Worm (Caenorhabditis elegans) whole organism, L1 larva: ENCODE data around the gene folt-2.
A peak's percentile ranks its signal among the peaks of the same experiment; 100 is the strongest.

Experiments used
- C04F5.9 ChIP-seq: sonication (generic microtip); optimal IDR thresholded peaks from 2 replicates; lab custom pipeline; 2016; ENCODE audit warnings: missing genetic modification characterization, missing compliant biosample characterization
- Y116A8C.19 ChIP-seq: sonication (generic microtip); optimal IDR thresholded peaks from 2 replicates; lab custom pipeline; 2016; ENCODE audit warnings: missing compliant biosample characterization, missing genetic modification characterization, borderline replicate concordance
- alr-1 ChIP-seq: fragments of 200-800 bp; sonication (Bioruptor generic); optimal IDR thresholded peaks from 2 replicates; lab custom pipeline; 2018; ENCODE audit warnings: borderline replicate concordance, mild to moderate bottlenecking, missing genetic modification characterization, missing compliant biosample characterization
- aly-2 ChIP-seq: fragments of 150-350 bp; optimal IDR thresholded peaks from 2 replicates; lab custom pipeline; 2014; ENCODE audit warnings: missing biosample characterization, missing genetic modification characterization
- ceh-63 ChIP-seq: fragments of 200-800 bp; sonication (Bioruptor generic); optimal IDR thresholded peaks from 2 replicates; lab custom pipeline; 2018; ENCODE audit warnings: mild to moderate bottlenecking, missing genetic modification characterization, missing compliant biosample characterization
- dpl-1 ChIP-seq, 3 experiments: fragments of 150-350 bp in 2 of 3; sonication (generic microtip) in 1 of 3; optimal IDR thresholded peaks; 2 replicates each; lab custom pipeline; 2014 to 2017; ENCODE audit warnings: missing biosample characterization in 3 of 3, missing genetic modification characterization in 3 of 3, missing genetic modification reagents in 3 of 3
- egl-27 ChIP-seq, 2 experiments: fragments of 150-350 bp in 1 of 2; sonication (generic microtip); optimal IDR thresholded peaks; 3 replicates each; lab custom pipeline; 2017 to 2018; ENCODE audit warnings: missing biosample characterization in 2 of 2, missing genetic modification characterization in 2 of 2, missing genetic modification reagents in 2 of 2
- elt-2 ChIP-seq: sonication (generic microtip); optimal IDR thresholded peaks from 2 replicates; lab custom pipeline; 2016; ENCODE audit warnings: missing genetic modification characterization, mild to moderate bottlenecking, inconsistent platforms, missing compliant biosample characterization, missing genetic modification reagents
- elt-3 ChIP-seq, 6 experiments: fragments of 150-350 bp in 1 of 6; sonication (generic microtip); optimal IDR thresholded peaks; 2 replicates each; lab custom pipeline; 2017 to 2018; ENCODE audit warnings: missing biosample characterization in 6 of 6, missing genetic modification characterization in 6 of 6, inconsistent platforms in 1 of 6
- ets-5 ChIP-seq: fragments of 200-800 bp; sonication (Bioruptor generic); IDR thresholded peaks from 2 replicates; pipeline ENCODE4 v1.3.6; 2022; ENCODE audit warnings: missing genetic modification characterization, missing compliant biosample characterization
- fkh-4 ChIP-seq: sonication (generic microtip); optimal IDR thresholded peaks from 2 replicates; lab custom pipeline; 2016; ENCODE audit warnings: missing compliant biosample characterization, missing genetic modification characterization, borderline replicate concordance
- hpl-2 ChIP-seq: fragments of 150-350 bp; optimal IDR thresholded peaks from 2 replicates; lab custom pipeline; 2014; ENCODE audit warnings: missing biosample characterization, missing genetic modification reagents, missing genetic modification characterization
- lin-39 ChIP-seq: fragments of 150-350 bp; optimal IDR thresholded peaks from 2 replicates; lab custom pipeline; 2014; ENCODE audit warnings: missing biosample characterization, missing genetic modification reagents, missing genetic modification characterization
- lir-3 ChIP-seq: sonication (generic microtip); optimal IDR thresholded peaks from 2 replicates; lab custom pipeline; 2016; ENCODE audit warnings: mild to moderate bottlenecking, missing genetic modification characterization, moderate library complexity, missing compliant biosample characterization; ENCODE audit not compliant: poor library complexity
- mdl-1 ChIP-seq, 2 experiments: fragments of 150-350 bp; optimal IDR thresholded peaks; 2 replicates each; lab custom pipeline; 2014 to 2017; ENCODE audit warnings: missing biosample characterization in 2 of 2, missing genetic modification characterization in 2 of 2, inconsistent platforms in 1 of 2
- nhr-11 ChIP-seq: fragments of 150-350 bp; optimal IDR thresholded peaks from 2 replicates; lab custom pipeline; 2014; ENCODE audit warnings: missing biosample characterization, missing genetic modification characterization
- nhr-19 ChIP-seq: fragments of 200-800 bp; sonication (Bioruptor generic); conservative IDR thresholded peaks from 2 replicates; pipeline ENCODE4 v1.3.6; 2022; ENCODE audit warnings: missing genetic modification characterization, missing compliant biosample characterization
- nhr-47 ChIP-seq: sonication (generic microtip); optimal IDR thresholded peaks from 2 replicates; lab custom pipeline; 2016; ENCODE audit warnings: mild to moderate bottlenecking, missing genetic modification characterization, moderate library complexity, missing compliant biosample characterization
- nhr-77 ChIP-seq: fragments of 150-350 bp; optimal IDR thresholded peaks from 2 replicates; lab custom pipeline; 2014; ENCODE audit warnings: missing biosample characterization, missing genetic modification characterization
- nhr-85 ChIP-seq: sonication (generic microtip); peaks from one replicate; lab custom pipeline; 2016; ENCODE audit warnings: missing genetic modification characterization, inconsistent platforms, missing compliant biosample characterization
- pag-3 ChIP-seq: sonication (generic microtip); optimal IDR thresholded peaks from 2 replicates; lab custom pipeline; 2017; ENCODE audit warnings: missing genetic modification characterization, mild to moderate bottlenecking, missing compliant biosample characterization, antibody characterized with exemption, borderline replicate concordance; ENCODE audit not compliant: insufficient read depth
- pqm-1 ChIP-seq: sonication (generic microtip); optimal IDR thresholded peaks from 3 replicates; lab custom pipeline; 2017; ENCODE audit warnings: missing biosample characterization, missing genetic modification characterization
- swsn-7 ChIP-seq: sonication (generic microtip); optimal IDR thresholded peaks from 2 replicates; lab custom pipeline; 2016; ENCODE audit warnings: missing genetic modification characterization, missing compliant biosample characterization
- tbx-2 ChIP-seq: sonication (generic microtip); optimal IDR thresholded peaks from 2 replicates; lab custom pipeline; 2016; ENCODE audit warnings: missing genetic modification characterization, missing compliant biosample characterization
- unc-130 ChIP-seq: fragments of 150-350 bp; optimal IDR thresholded peaks from 2 replicates; lab custom pipeline; 2017; ENCODE audit warnings: missing biosample characterization, missing genetic modification characterization, inconsistent platforms
- unc-62 ChIP-seq: fragments of 150-350 bp; optimal IDR thresholded peaks from 2 replicates; lab custom pipeline; 2014; ENCODE audit warnings: missing biosample characterization, missing genetic modification reagents, missing genetic modification characterization
- unc-86 ChIP-seq: sonication (generic microtip); optimal IDR thresholded peaks from 2 replicates; lab custom pipeline; 2016; ENCODE audit warnings: missing genetic modification characterization, missing compliant biosample characterization
- vab-15 ChIP-seq: sonication (generic microtip); optimal IDR thresholded peaks from 2 replicates; lab custom pipeline; 2017; ENCODE audit warnings: missing genotype, mild to moderate bottlenecking, missing genetic modification characterization, missing compliant biosample characterization
- xbp-1 ChIP-seq: sonication (generic microtip); optimal IDR thresholded peaks from 2 replicates; lab custom pipeline; 2016; ENCODE audit warnings: missing genetic modification characterization, missing compliant biosample characterization
- zag-1 ChIP-seq: fragments of 150-350 bp; optimal IDR thresholded peaks from 2 replicates; lab custom pipeline; 2014; ENCODE audit warnings: missing biosample characterization, missing genetic modification characterization
- ztf-11 ChIP-seq, 2 experiments: sonication (generic microtip); optimal IDR thresholded peaks; 2 replicates each; lab custom pipeline; 2016 to 2017; ENCODE audit warnings: missing genetic modification characterization in 2 of 2, missing biosample characterization in 1 of 2, missing compliant biosample characterization in 1 of 2
- ztf-4 ChIP-seq: fragments of 150-350 bp; optimal IDR thresholded peaks from 2 replicates; lab custom pipeline; 2014; ENCODE audit warnings: missing biosample characterization, missing genetic modification characterization

Gene folt-2

DNA sequence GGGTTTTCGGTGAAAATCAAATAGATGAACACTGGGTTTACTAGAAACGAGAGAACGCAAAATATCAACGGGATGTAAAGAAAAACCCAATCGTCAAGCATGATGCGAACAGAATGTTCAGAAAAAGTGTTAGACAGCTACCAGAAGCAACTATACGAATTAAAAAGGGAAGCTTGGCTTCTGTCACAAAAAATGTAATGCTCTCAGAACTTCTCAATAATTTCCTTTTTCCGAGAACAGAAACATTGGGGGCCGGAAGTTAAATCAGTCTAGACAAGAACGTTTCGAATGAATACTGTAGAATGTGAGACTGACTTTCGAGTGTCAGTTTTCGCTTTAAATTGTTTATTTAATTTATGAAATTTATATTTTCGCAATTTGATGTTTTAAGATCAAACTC lies 15.7 kb downstream of the folt-2 start, which contains the start of gene srj-54:
srj-54 (minus strand) TSS at position 101 of the 400 bp plus-strand sequence.
- TF ChIP-seq tbx-2 (no peak), egl-27 (tag; optimal IDR thresholded peaks at IDR 0.05; lab: Kevin White, UChicago) (no peak), zag-1 (tag; lab: Kevin White, UChicago) (no peak), elt-2 (tag; lab: Kevin White, UChicago) (no peak), alr-1 (tag; lab: Kevin White, UChicago) (no peak), ets-5 (GFP tag; lab: Robert Waterston, UW) (no peak), unc-86 (tag; lab: Kevin White, UChicago) (no peak), mdl-1 (tag; optimal IDR thresholded peaks at IDR 0.05; lab: Kevin White, UChicago) (no peak), vab-15 (tag; lab: Kevin White, UChicago) (no peak), nhr-47 (tag; lab: Kevin White, UChicago) (no peak), xbp-1 (tag; lab: Kevin White, UChicago) (no peak), hpl-2 (no peak), nhr-77 (no peak), nhr-11 (tag; lab: Kevin White, UChicago) (no peak)

DNA sequence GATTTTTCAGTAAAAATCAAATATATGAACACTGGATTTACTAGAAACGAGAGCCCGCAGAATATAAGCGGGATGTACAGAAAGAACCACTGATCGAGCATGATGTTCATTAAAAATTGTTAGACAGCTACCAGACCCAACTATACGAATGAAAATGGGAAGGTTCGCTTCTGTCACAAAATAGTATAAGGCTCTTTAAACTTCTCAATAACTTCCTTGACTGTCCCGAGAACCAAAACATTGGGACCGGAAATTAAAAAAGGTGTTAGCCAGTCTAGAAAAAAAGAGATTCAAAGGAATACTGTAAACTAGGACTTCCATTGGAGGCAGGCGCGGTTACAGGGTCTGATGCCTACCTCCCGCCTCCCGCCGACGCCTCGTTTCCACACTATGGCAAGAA lies 17.6 kb downstream of the folt-2 start, which contains the start of gene srj-55:
srj-55 (minus strand) TSS at position 101 of the 400 bp plus-strand sequence.
- no peak for TF ChIP-seq nhr-47 (tag; lab: Kevin White, UChicago)
- TF ChIP-seq Y116A8C.19: no peak
- TF ChIP-seq swsn-7 (tag; lab: Kevin White, UChicago): no peak
- no peak for TF ChIP-seq dpl-1 (GFP tag; optimal IDR thresholded peaks at IDR 0.05; lab: Kevin White, UChicago)
- TF ChIP-seq xbp-1 (tag; lab: Kevin White, UChicago): no peak
- no peak for TF ChIP-seq unc-130 (tag; lab: Kevin White, UChicago)
- no peak for TF ChIP-seq lin-39 (tag; lab: Kevin White, UChicago)
- no peak for TF ChIP-seq ets-5 (GFP tag; lab: Robert Waterston, UW)

ce11 chrV:2855473-2855872 lies 19.9 kb downstream of the folt-2 start, which contains the start of gene srj-57:
srj-57 (minus strand) TSS chrV:2855573.
- TF ChIP-seq ztf-4 (no peak), elt-3 (tag; optimal IDR thresholded peaks at IDR 0.05; lab: Kevin White, UChicago) (no peak), fkh-4 (tag; lab: Kevin White, UChicago) (no peak), hpl-2 (no peak), pqm-1 (tag; lab: Kevin White, UChicago) (no peak), unc-62 (no peak), nhr-19 (no peak), egl-27 (tag; optimal IDR thresholded peaks at IDR 0.05; lab: Kevin White, UChicago) (no peak), lin-39 (tag; lab: Kevin White, UChicago) (no peak), mdl-1 (tag; optimal IDR thresholded peaks at IDR 0.05; lab: Kevin White, UChicago) (no peak), ceh-63 (GFP tag; lab: Kevin White, UChicago) (no peak), zag-1 (tag; lab: Kevin White, UChicago) (no peak), pag-3 (tag; lab: Kevin White, UChicago) (no peak), nhr-77 (no peak), aly-2 (no peak), lir-3 (tag; lab: Kevin White, UChicago) (no peak), swsn-7 (tag; lab: Kevin White, UChicago) (no peak)

DNA sequence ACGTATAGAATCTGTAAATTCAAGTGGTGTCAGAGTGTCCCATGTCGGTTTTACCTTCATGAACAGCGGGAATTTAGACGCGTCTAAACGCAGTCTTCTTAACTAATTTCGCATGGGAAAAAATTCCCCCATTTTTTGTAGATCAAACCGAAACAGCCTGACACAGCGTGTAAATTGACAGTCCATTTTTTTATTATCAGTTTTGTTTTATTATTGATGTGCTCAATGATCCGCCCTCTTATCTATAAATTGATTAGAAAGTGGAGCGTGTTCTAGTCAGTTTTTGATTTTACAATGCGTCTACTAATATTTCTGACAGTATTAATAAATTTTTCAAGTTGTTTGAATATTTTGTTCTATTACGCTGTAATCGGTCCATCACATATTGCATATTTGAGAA lies 26.3 kb downstream of the folt-2 start, which contains the start of gene ugt-53:
ugt-53 (plus strand) TSS at position 273 of the 400 bp plus-strand sequence.
- TF ChIP-seq C04F5.9 (tag; lab: Kevin White, UChicago) (no peak), nhr-85 (tag; lab: Kevin White, UChicago) (peak; percentile 21), elt-2 (tag; lab: Kevin White, UChicago) (peak; percentile 54), swsn-7 (tag; lab: Kevin White, UChicago) (no peak)
- TF ChIP-seq, all 84 proteins: peak for 2

DNA sequence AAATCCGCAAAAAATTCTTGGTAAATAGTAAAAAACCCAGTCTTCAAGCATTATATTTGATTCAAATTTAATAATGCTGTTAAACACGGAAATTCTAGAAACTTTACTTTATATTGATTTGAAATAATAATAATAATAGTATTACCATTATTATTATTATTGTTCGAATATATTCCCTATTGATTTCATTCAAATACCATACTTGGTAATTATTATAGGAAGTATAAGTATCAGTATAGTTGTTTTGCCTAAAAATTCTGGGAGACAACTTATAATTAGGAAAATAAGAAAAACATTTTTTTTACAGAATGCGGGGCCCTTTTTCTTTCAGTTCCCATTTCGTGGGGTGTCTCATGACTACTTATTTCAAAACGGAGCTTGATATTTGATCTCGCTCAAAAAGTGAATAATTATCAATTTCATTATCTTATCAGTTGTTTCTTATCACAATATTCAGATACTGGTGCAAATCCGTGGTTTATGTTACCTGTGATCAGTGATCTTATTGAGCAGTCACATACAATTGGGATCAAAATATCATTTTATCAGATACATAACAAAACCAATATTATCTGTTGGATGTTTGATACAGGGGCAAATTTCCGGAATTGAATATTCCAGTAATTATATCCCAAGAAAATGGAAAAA lies 27.0 kb downstream of the folt-2 start, which contains the start of gene srj-49:
srj-49 (minus strand) TSS at position 51 of the 648 bp plus-strand sequence.
- TF ChIP-seq ztf-11 (tag; optimal IDR thresholded peaks at IDR 0.05; lab: Kevin White, UChicago) (no peak), elt-2 (tag; lab: Kevin White, UChicago) (peak; percentile 96)
